Fruit fly (Drosophila melanogaster) whole organism, embryonic: Measurements from ENCODE around the gene RapGAP1.

Experiments used
- BEAF-32 ChIP-seq: fragments of 200-800 bp; sonication (Bioruptor generic); optimal IDR thresholded peaks from 3 replicates; lab custom pipeline; 2017; ENCODE audit warnings: missing biosample characterization, missing genetic modification characterization, mild to moderate bottlenecking, moderate library complexity, missing genetic modification reagents
- CG10366 ChIP-seq: fragments of 200-800 bp; sonication (Bioruptor generic); IDR thresholded peaks from 2 replicates; pipeline ENCODE4 v1.3.6; 2022; ENCODE audit warnings: missing biosample characterization, missing genetic modification characterization
- CG10654 ChIP-seq: fragments of 200-800 bp; sonication (Bioruptor generic); optimal IDR thresholded peaks from 2 replicates; lab custom pipeline; 2016; ENCODE audit warnings: missing biosample characterization, missing genetic modification characterization
- CG11696 ChIP-seq: fragments of 200-800 bp; sonication (Bioruptor generic); IDR thresholded peaks from 2 replicates; pipeline ENCODE4 v1.3.6; 2022; ENCODE audit warnings: missing biosample characterization, missing genetic modification characterization
- CG14667 ChIP-seq: fragments of 200-800 bp; sonication (Bioruptor generic); IDR thresholded peaks from 2 replicates; pipeline ENCODE4 v1.3.6; 2022; ENCODE audit warnings: missing biosample characterization, missing genetic modification characterization
- CG14860 ChIP-seq: fragments of 200-800 bp; sonication (Bioruptor generic); IDR thresholded peaks from 3 replicates; pipeline ENCODE4 v1.3.6; 2022; ENCODE audit warnings: missing biosample characterization, missing genetic modification characterization; ENCODE audit not compliant: partially characterized antibody
- CG15011 ChIP-seq: fragments of 200-800 bp; sonication (Bioruptor generic); optimal IDR thresholded peaks from 3 replicates; lab custom pipeline; 2018; ENCODE audit warnings: missing biosample characterization, mild to moderate bottlenecking, missing genetic modification characterization
- CG1603 ChIP-seq: fragments of 200-800 bp; sonication (Bioruptor generic); optimal IDR thresholded peaks from 2 replicates; lab custom pipeline; 2019; ENCODE audit warnings: missing biosample characterization, mild to moderate bottlenecking, missing genetic modification characterization, moderate library complexity
- CG2116 ChIP-seq: fragments of 200-800 bp; sonication (Bioruptor generic); optimal IDR thresholded peaks from 3 replicates; lab custom pipeline; 2018; ENCODE audit warnings: missing biosample characterization, mild to moderate bottlenecking, missing genetic modification characterization
- CG2120 ChIP-seq: fragments of 200-800 bp; sonication (Bioruptor generic); optimal IDR thresholded peaks from 3 replicates; lab custom pipeline; 2016; ENCODE audit warnings: missing biosample characterization, missing genetic modification characterization
- CG2712 ChIP-seq: fragments of 200-800 bp; optimal IDR thresholded peaks from 3 replicates; lab custom pipeline; 2019; ENCODE audit warnings: missing biosample characterization, mild to moderate bottlenecking, missing genetic modification characterization, moderate library complexity
- CG34224 ChIP-seq: fragments of 200-800 bp; sonication (Bioruptor generic); IDR thresholded peaks from 3 replicates; pipeline ENCODE4 v1.3.6; 2022; ENCODE audit warnings: missing biosample characterization, missing genetic modification characterization; ENCODE audit not compliant: partially characterized antibody
- CG34376 ChIP-seq: fragments of 200-800 bp; sonication (Bioruptor generic); optimal IDR thresholded peaks from 2 replicates; lab custom pipeline; 2018; ENCODE audit warnings: missing biosample characterization, mild to moderate bottlenecking, missing genetic modification characterization
- CG4282 ChIP-seq: fragments of 200-800 bp; sonication (Bioruptor generic); optimal IDR thresholded peaks from 2 replicates; lab custom pipeline; 2016; ENCODE audit warnings: missing biosample characterization, missing genetic modification characterization
- CG4730 ChIP-seq: fragments of 200-800 bp; sonication (Bioruptor generic); IDR thresholded peaks from 2 replicates; pipeline ENCODE4 v1.3.6; 2022; ENCODE audit warnings: missing biosample characterization, missing genetic modification characterization
- CG4820 ChIP-seq: fragments of 200-800 bp; sonication (Bioruptor generic); optimal IDR thresholded peaks from 3 replicates; lab custom pipeline; 2016; ENCODE audit warnings: missing biosample characterization, missing genetic modification characterization
- CG7357 ChIP-seq: fragments of 200-800 bp; sonication (Bioruptor generic); IDR thresholded peaks from 3 replicates; pipeline ENCODE4 v1.3.6; 2022; ENCODE audit warnings: missing biosample characterization, missing genetic modification characterization
- CG7556 ChIP-seq: fragments of 200-800 bp; sonication (Bioruptor generic); optimal IDR thresholded peaks from 2 replicates; lab custom pipeline; 2017; ENCODE audit warnings: missing biosample characterization, mild to moderate bottlenecking, missing genetic modification characterization
- CG7839 ChIP-seq: fragments of 200-800 bp; sonication (Bioruptor generic); optimal IDR thresholded peaks from 3 replicates; lab custom pipeline; 2018; ENCODE audit warnings: missing biosample characterization, mild to moderate bottlenecking, missing genetic modification characterization, moderate library complexity
- CG8924 ChIP-seq: fragments of 200-800 bp; optimal IDR thresholded peaks from 3 replicates; lab custom pipeline; 2019; ENCODE audit warnings: missing biosample characterization, mild to moderate bottlenecking, missing genetic modification characterization, moderate library complexity
- Chrac-16 ChIP-seq: fragments of 200-800 bp; sonication (Bioruptor generic); optimal IDR thresholded peaks from 3 replicates; lab custom pipeline; 2016; ENCODE audit warnings: missing biosample characterization, missing genetic modification characterization
- CkIIα-i1 ChIP-seq: fragments of 200-800 bp; sonication (Bioruptor generic); IDR thresholded peaks from 2 replicates; pipeline ENCODE4 v1.3.6; 2022; ENCODE audit warnings: missing biosample characterization, missing genetic modification characterization
- CoRest ChIP-seq: fragments of 200-800 bp; sonication (Bioruptor generic); optimal IDR thresholded peaks from 3 replicates; lab custom pipeline; 2018; ENCODE audit warnings: missing biosample characterization, mild to moderate bottlenecking, missing genetic modification characterization, moderate library complexity
- Dfd ChIP-seq, 2 experiments: fragments of >200 bp; optimal IDR thresholded peaks; 2 replicates each; lab custom pipeline; 2017; ENCODE audit warnings: missing biosample characterization in 2 of 2, missing genetic modification characterization in 2 of 2
- Fer2 ChIP-seq: fragments of 200-800 bp; sonication (Bioruptor generic); optimal IDR thresholded peaks from 2 replicates; lab custom pipeline; 2018; ENCODE audit warnings: missing biosample characterization, mild to moderate bottlenecking, missing genetic modification characterization, moderate library complexity
- HHEX ChIP-seq: fragments of 200-800 bp; sonication (Bioruptor generic); optimal IDR thresholded peaks from 3 replicates; lab custom pipeline; 2017; ENCODE audit warnings: missing biosample characterization, mild to moderate bottlenecking, missing genetic modification characterization, missing genetic modification reagents
- NfI ChIP-seq: fragments of 200-800 bp; sonication (Bioruptor generic); optimal IDR thresholded peaks from 3 replicates; lab custom pipeline; 2018; ENCODE audit warnings: missing biosample characterization, mild to moderate bottlenecking, missing genetic modification characterization, moderate library complexity
- Oaz ChIP-seq: fragments of 200-800 bp; sonication (Bioruptor generic); IDR thresholded peaks from 2 replicates; pipeline ENCODE4 v1.3.6; 2022; ENCODE audit warnings: missing biosample characterization, missing genetic modification characterization
- Ssrp ChIP-seq: fragments of 200-800 bp; sonication (Bioruptor generic); optimal IDR thresholded peaks from 2 replicates; lab custom pipeline; 2018; ENCODE audit warnings: missing biosample characterization, mild to moderate bottlenecking, missing genetic modification characterization, moderate library complexity
- abd-A ChIP-seq: fragments of 200-800 bp; sonication (Bioruptor generic); optimal IDR thresholded peaks from 3 replicates; lab custom pipeline; 2019; ENCODE audit warnings: missing biosample characterization, mild to moderate bottlenecking, missing genetic modification characterization, moderate library complexity
- aop ChIP-seq: fragments of 200-800 bp; sonication (Bioruptor generic); IDR thresholded peaks from 2 replicates; pipeline ENCODE4 v1.3.6; 2022; ENCODE audit warnings: missing biosample characterization, missing genetic modification characterization
- az2 ChIP-seq: fragments of 200-800 bp; sonication (Bioruptor generic); optimal IDR thresholded peaks from 3 replicates; lab custom pipeline; 2016; ENCODE audit warnings: missing biosample characterization, missing genetic modification characterization
- bbx ChIP-seq: fragments of 200-800 bp; sonication (Bioruptor generic); IDR thresholded peaks from 2 replicates; pipeline ENCODE4 v1.3.6; 2022; ENCODE audit warnings: missing biosample characterization, missing genetic modification characterization; ENCODE audit not compliant: partially characterized antibody
- btn ChIP-seq: fragments of 200-800 bp; sonication (Bioruptor generic); optimal IDR thresholded peaks from 2 replicates; lab custom pipeline; 2016; ENCODE audit warnings: missing biosample characterization, missing genetic modification characterization
- cad ChIP-seq: fragments of >200 bp; optimal IDR thresholded peaks from 2 replicates; lab custom pipeline; 2017; ENCODE audit warnings: missing biosample characterization, missing genetic modification characterization
- cg ChIP-seq: fragments of 200-800 bp; sonication (Bioruptor generic); optimal IDR thresholded peaks from 3 replicates; lab custom pipeline; 2019; ENCODE audit warnings: missing biosample characterization, mild to moderate bottlenecking, missing genetic modification characterization, moderate library complexity
- dati ChIP-seq: fragments of 200-800 bp; sonication (Bioruptor generic); IDR thresholded peaks from 2 replicates; pipeline ENCODE4 v1.3.6; 2022; ENCODE audit warnings: missing biosample characterization, missing genetic modification characterization
- disco-r ChIP-seq: fragments of 200-800 bp; sonication (Bioruptor generic); optimal IDR thresholded peaks from 2 replicates; lab custom pipeline; 2016; ENCODE audit warnings: missing biosample characterization, missing genetic modification characterization
- fru ChIP-seq: fragments of >200 bp; optimal IDR thresholded peaks from 2 replicates; lab custom pipeline; 2017
- gce ChIP-seq: fragments of 200-800 bp; sonication (Bioruptor generic); IDR thresholded peaks from 3 replicates; pipeline ENCODE4 v1.3.6; 2022; ENCODE audit warnings: missing biosample characterization, missing genetic modification characterization
- grn ChIP-seq: fragments of 200-800 bp; sonication (Bioruptor generic); optimal IDR thresholded peaks from 3 replicates; lab custom pipeline; 2017; ENCODE audit warnings: missing biosample characterization, missing genetic modification characterization
- gsb-n ChIP-seq: fragments of 200-800 bp; sonication (Bioruptor generic); optimal IDR thresholded peaks from 3 replicates; lab custom pipeline; 2018; ENCODE audit warnings: missing biosample characterization, mild to moderate bottlenecking, missing genetic modification characterization
- h ChIP-seq: fragments of >200 bp; optimal IDR thresholded peaks from 2 replicates; lab custom pipeline; 2017
- jumu ChIP-seq: fragments of 200-800 bp; sonication (Bioruptor generic); optimal IDR thresholded peaks from 3 replicates; lab custom pipeline; 2016; ENCODE audit warnings: missing biosample characterization, missing genetic modification characterization
- mirr ChIP-seq: fragments of 200-800 bp; sonication (Bioruptor generic); optimal IDR thresholded peaks from 3 replicates; lab custom pipeline; 2018; ENCODE audit warnings: missing biosample characterization, mild to moderate bottlenecking, missing genetic modification characterization
- mld ChIP-seq: fragments of 200-800 bp; sonication (Bioruptor generic); IDR thresholded peaks from 3 replicates; pipeline ENCODE4 v1.3.6; 2022; ENCODE audit warnings: missing biosample characterization, missing genetic modification characterization; ENCODE audit not compliant: partially characterized antibody
- ro ChIP-seq: fragments of 200-800 bp; sonication (Bioruptor generic); IDR thresholded peaks from 2 replicates; pipeline ENCODE4 v1.3.6; 2022; ENCODE audit warnings: missing biosample characterization, missing genetic modification characterization
- schlank ChIP-seq: fragments of 200-800 bp; sonication (Bioruptor generic); optimal IDR thresholded peaks from 2 replicates; lab custom pipeline; 2018; ENCODE audit warnings: missing biosample characterization, mild to moderate bottlenecking, missing genetic modification characterization
- seq ChIP-seq: fragments of 200-800 bp; sonication (Bioruptor generic); IDR thresholded peaks from 2 replicates; pipeline ENCODE4 v1.3.6; 2022; ENCODE audit warnings: missing biosample characterization, missing genetic modification characterization
- stwl ChIP-seq: fragments of 200-800 bp; sonication (Bioruptor generic); optimal IDR thresholded peaks from 3 replicates; lab custom pipeline; 2018; ENCODE audit warnings: missing biosample characterization, mild to moderate bottlenecking, missing genetic modification characterization, moderate library complexity
- ttk ChIP-seq: fragments of 200-800 bp; sonication (Bioruptor generic); IDR thresholded peaks from 2 replicates; pipeline ENCODE4 v2.1.2; 2022; ENCODE audit warnings: missing biosample characterization, missing genetic modification characterization
- yki ChIP-seq: fragments of >200 bp; optimal IDR thresholded peaks from 3 replicates; lab custom pipeline; 2018
- z ChIP-seq: fragments of 200-800 bp; sonication (Bioruptor generic); IDR thresholded peaks from 3 replicates; pipeline ENCODE4 v1.3.6; 2022; ENCODE audit warnings: missing biosample characterization, missing genetic modification characterization

The RapGAP1 gene

dm6 chr2L:7544267-7544670 is 34.5 kb downstream of the RapGAP1 start (continued):
- TF ChIP-seq z (no peak), CG2712 (tag; lab: Kevin White, UChicago) (peak; percentile 27), grn (GFP tag; lab: Kevin White, UChicago) (no peak), BEAF-32 (GFP tag; lab: Kevin White, UChicago) (no peak), seq (GFP tag; lab: Robert Waterston, UW) (no peak), bbx (GFP tag; lab: Robert Waterston, UW) (0 out of 2 replicates have a peak, but pooled peaks have one; percentile 25), ro (GFP tag; lab: Robert Waterston, UW) (no peak), stwl (tag; lab: Kevin White, UChicago) (peak; percentile 3), CG10366 (no peak), h (lab: Kevin White, UChicago) (no peak), CG10654 (no peak), mirr (GFP tag; lab: Kevin White, UChicago) (no peak), CG2116 (peak; percentile 23), NfI (GFP tag; lab: Kevin White, UChicago) (no peak), disco-r (GFP tag; lab: Kevin White, UChicago) (no peak), btn (no peak), jumu (peak; percentile 19), ttk (peak; percentile 43; the same call in 1 of the 2 replicates), CG4730 (GFP tag; lab: Robert Waterston, UW) (no peak), dati (GFP tag; lab: Robert Waterston, UW) (no peak), cg (GFP tag; lab: Kevin White, UChicago) (no peak), fru (lab: Kevin White, UChicago) (no peak), HHEX (GFP tag; lab: Kevin White, UChicago) (no peak), gsb-n (tag; lab: Kevin White, UChicago) (peak; percentile 54), CG4820 (no peak), CG34224 (GFP tag; lab: Robert Waterston, UW) (no peak), CG34376 (GFP tag; lab: Kevin White, UChicago) (no peak), Fer2 (no peak), CG4282 (GFP tag; lab: Kevin White, UChicago) (peak; percentile 37), gce (no peak), aop (GFP tag; lab: Robert Waterston, UW) (no peak), CG14667 (GFP tag; lab: Robert Waterston, UW) (no peak), CG7556 (GFP tag; lab: Kevin White, UChicago) (peak; percentile 2), CG7839 (tag; lab: Kevin White, UChicago) (peak; percentile 21), Oaz (GFP tag; lab: Robert Waterston, UW) (no peak), yki (lab: Kevin White, UChicago) (no peak), Dfd (GFP tag; optimal IDR thresholded peaks at IDR 0.05; lab: Kevin White, UChicago) (no peak), Ssrp (no peak), CG8924 (tag; lab: Kevin White, UChicago) (peak; percentile 18), CG15011 (GFP tag; lab: Kevin White, UChicago) (no peak), CG14860 (no peak), CG1603 (tag; lab: Kevin White, UChicago) (peak; percentile 27), CoRest (no peak), CG2120 (GFP tag; lab: Kevin White, UChicago) (no peak), Chrac-16 (GFP tag; lab: Kevin White, UChicago) (no peak), CkIIα-i1 (GFP tag; lab: Robert Waterston, UW) (no peak), az2 (GFP tag; lab: Kevin White, UChicago) (no peak), mld (GFP tag; lab: Robert Waterston, UW) (no peak), CG7357 (GFP tag; lab: Robert Waterston, UW) (no peak), CG11696 (GFP tag; lab: Robert Waterston, UW) (no peak), abd-A (tag; lab: Kevin White, UChicago) (no peak), schlank (no peak), cad (peak; percentile 21)
